Fruit fly (Drosophila melanogaster): ENCODE measurements around the gene beg.

dm6 chr3L:17027310-17027709, 8.2 kb upstream of the beg start, which contains the start of gene CG7730:
- TF ChIP-seq pan (optimal IDR thresholded peaks at IDR 0.05), result no peak
- no peak for TF ChIP-seq psq (optimal IDR thresholded peaks at IDR 0.05)
